Worm (Caenorhabditis elegans): ENCODE data around the gene adh-1.

DNA sequence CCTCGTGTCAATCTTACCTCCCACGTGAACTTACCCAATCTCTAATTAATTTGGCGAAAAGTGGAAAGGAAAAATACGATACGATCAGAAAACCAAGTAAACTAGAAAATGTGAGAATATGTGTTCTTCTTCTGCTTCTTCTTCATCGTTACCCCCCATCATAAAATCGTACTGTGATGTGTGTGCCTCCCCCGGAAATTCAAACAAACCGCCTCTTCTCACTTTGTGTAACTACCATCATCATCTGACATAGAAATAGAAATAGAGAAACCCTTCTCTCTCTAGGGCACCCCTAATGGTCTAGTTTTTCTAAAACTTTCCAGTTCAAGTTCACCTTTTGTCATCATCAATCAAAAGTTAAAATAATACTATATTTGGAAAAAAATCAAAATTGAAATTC is 30.3 kb upstream of the adh-1 start:
- TF ChIP-seq ces-1 (GFP tag; optimal IDR thresholded peaks at IDR 0.05): no peak
- no peak for TF ChIP-seq skn-1 (tag; optimal IDR thresholded peaks at IDR 0.05)

Measured in whole organism, L1 larva.